Fruit fly (Drosophila melanogaster) whole organism: ENCODE measurements around the gene Grp170.

Experiments
- CG8478 ChIP-seq: fragments of >200 bp; optimal IDR thresholded peaks from 2 replicates; lab custom pipeline; 2018; ENCODE audit warnings: inconsistent platforms
- Dll ChIP-seq: fragments of >200 bp; optimal IDR thresholded peaks from 2 replicates; lab custom pipeline; 2017
- psq ChIP-seq: fragments of >200 bp; optimal IDR thresholded peaks from 2 replicates; lab custom pipeline; 2017

- TF ChIP-seq psq (lab: Kevin White, UChicago) = no peak
- no peak for TF ChIP-seq Dll (lab: Kevin White, UChicago)
- TF ChIP-seq CG8478 = no peak
These were observed 53.3 kb downstream of the Grp170 start for dm6 chrX:2221598-2221997.
